Worm (Caenorhabditis elegans) whole organism, L3 larva: ENCODE measurements around the gene F54B3.4.
"Not testable (repeated sequence)": the region's sequence is repeated elsewhere in the genome, so short reads cannot be mapped to it uniquely, and the experiment has no call there.

Experiments used
- ceh-82 ChIP-seq: fragments of 150-350 bp; optimal IDR thresholded peaks from 2 replicates; lab custom pipeline; 2014; ENCODE audit warnings: missing biosample characterization, missing genetic modification characterization
- lin-39 ChIP-seq: fragments of 150-350 bp; optimal IDR thresholded peaks from 2 replicates; lab custom pipeline; 2018; ENCODE audit warnings: missing biosample characterization, missing genetic modification reagents, missing genetic modification characterization
- pqm-1 ChIP-seq: fragments of 150-350 bp; optimal IDR thresholded peaks from 2 replicates; lab custom pipeline; 2017; ENCODE audit warnings: missing biosample characterization, missing genetic modification characterization, inconsistent platforms
- ztf-11 ChIP-seq: fragments of 150-350 bp; optimal IDR thresholded peaks from 2 replicates; lab custom pipeline; 2014; ENCODE audit warnings: missing biosample characterization, missing genetic modification characterization

ce11 chrII:10302141-10302574 is 31.2 kb upstream of the F54B3.4 start:
- not testable (repeated sequence) for TF ChIP-seq ceh-82, pqm-1, lin-39, ztf-11 (tag; lab: Kevin White, UChicago)
